Worm (Caenorhabditis elegans) whole organism, young adult: Measurements from ENCODE around the gene F11A5.13.

Source experiments
- B0019.2 ChIP-seq: fragments of 200-800 bp; sonication (Bioruptor generic); conservative IDR thresholded peaks from 2 replicates; pipeline ENCODE4 v1.3.6; 2022; ENCODE audit warnings: missing genetic modification reagents, missing genetic modification characterization, missing compliant biosample characterization
- B0261.1 ChIP-seq: sonication (generic microtip); optimal IDR thresholded peaks from 2 replicates; lab custom pipeline; 2016; ENCODE audit warnings: mild to moderate bottlenecking, missing genetic modification characterization, moderate library complexity, missing compliant biosample characterization
- B0336.3 ChIP-seq: fragments of 200-800 bp; sonication (Bioruptor generic); IDR thresholded peaks from 2 replicates; pipeline ENCODE4 v1.3.6; 2022; ENCODE audit warnings: missing genetic modification characterization, missing compliant biosample characterization
- C17E4.6 ChIP-seq: fragments of 200-800 bp; sonication (Bioruptor generic); IDR thresholded peaks from 2 replicates; pipeline ENCODE4 v1.3.6; 2022; ENCODE audit warnings: missing genetic modification reagents, missing genetic modification characterization, missing compliant biosample characterization
- F10E7.11 ChIP-seq: sonication (generic microtip); optimal IDR thresholded peaks from 2 replicates; lab custom pipeline; 2017; ENCODE audit warnings: mild to moderate bottlenecking, missing genetic modification characterization, moderate library complexity, missing compliant biosample characterization
- F22D6.2 ChIP-seq: sonication (generic microtip); optimal IDR thresholded peaks from 2 replicates; lab custom pipeline; 2016; ENCODE audit warnings: mild to moderate bottlenecking, missing genetic modification characterization, missing compliant biosample characterization
- F39B2.1 ChIP-seq: fragments of 200-800 bp; sonication (Bioruptor generic); IDR thresholded peaks from 2 replicates; pipeline ENCODE4 v1.3.6; 2022; ENCODE audit warnings: missing genetic modification reagents, missing genetic modification characterization, missing compliant biosample characterization
- F49E8.2 ChIP-seq: sonication (generic microtip); optimal IDR thresholded peaks from 3 replicates; lab custom pipeline; 2017; ENCODE audit warnings: missing genetic modification characterization, mild to moderate bottlenecking, missing compliant biosample characterization, antibody characterized with exemption, moderate library complexity; ENCODE audit not compliant: insufficient read depth
- F52B5.7 ChIP-seq: sonication (generic microtip); optimal IDR thresholded peaks from 2 replicates; lab custom pipeline; 2016; ENCODE audit warnings: mild to moderate bottlenecking, missing genetic modification characterization, missing compliant biosample characterization
- F57C9.4 ChIP-seq: sonication (generic microtip); optimal IDR thresholded peaks from 2 replicates; lab custom pipeline; 2017; ENCODE audit warnings: mild to moderate bottlenecking, missing genetic modification characterization, missing compliant biosample characterization
- T26A5.8 ChIP-seq: sonication (generic microtip); optimal IDR thresholded peaks from 2 replicates; lab custom pipeline; 2016; ENCODE audit warnings: missing genetic modification characterization, missing compliant biosample characterization
- Y53G8AR.9 ChIP-seq: fragments of 200-800 bp; sonication (Bioruptor generic); conservative IDR thresholded peaks from 2 replicates; pipeline ENCODE4 v1.3.6; 2022; ENCODE audit warnings: missing genetic modification reagents, missing genetic modification characterization, missing compliant biosample characterization
- Y56A3A.18 ChIP-seq: fragments of 200-800 bp; sonication (Bioruptor generic); IDR thresholded peaks from 2 replicates; pipeline ENCODE4 v1.3.6; 2022; ENCODE audit warnings: missing genetic modification reagents, missing genetic modification characterization, missing compliant biosample characterization
- Y79H2A.3 ChIP-seq: fragments of 200-800 bp; sonication (Bioruptor generic); conservative IDR thresholded peaks from 2 replicates; pipeline ENCODE4 v1.3.6; 2022; ENCODE audit warnings: missing genetic modification reagents, missing genetic modification characterization, missing compliant biosample characterization
- atf-7 ChIP-seq: sonication (generic microtip); optimal IDR thresholded peaks from 2 replicates; lab custom pipeline; 2017; ENCODE audit warnings: mild to moderate bottlenecking, missing genetic modification characterization, missing compliant biosample characterization
- attf-3 ChIP-seq: fragments of 200-800 bp; sonication (Bioruptor generic); conservative IDR thresholded peaks from 2 replicates; pipeline ENCODE4 v1.3.6; 2022; ENCODE audit warnings: missing genetic modification reagents, missing genetic modification characterization, missing compliant biosample characterization
- attf-6 ChIP-seq: fragments of 200-800 bp; sonication (Bioruptor generic); IDR thresholded peaks from 2 replicates; pipeline ENCODE4 v1.3.6; 2022; ENCODE audit warnings: missing genetic modification reagents, missing genetic modification characterization, missing compliant biosample characterization
- ceh-100 ChIP-seq: fragments of 200-800 bp; sonication (Bioruptor generic); IDR thresholded peaks from 2 replicates; pipeline ENCODE4 v1.3.6; 2022; ENCODE audit warnings: missing genetic modification reagents, missing genetic modification characterization, missing compliant biosample characterization
- ceh-79 ChIP-seq: sonication (generic microtip); optimal IDR thresholded peaks from 2 replicates; lab custom pipeline; 2017; ENCODE audit warnings: mild to moderate bottlenecking, missing genetic modification characterization, missing compliant biosample characterization
- ceh-91 ChIP-seq: fragments of 200-800 bp; sonication (Bioruptor generic); IDR thresholded peaks from 2 replicates; pipeline ENCODE4 v1.3.6; 2022; ENCODE audit warnings: missing genetic modification reagents, missing genetic modification characterization, missing compliant biosample characterization
- dpl-1 ChIP-seq: fragments of 150-350 bp; optimal IDR thresholded peaks from 2 replicates; lab custom pipeline; 2014; ENCODE audit warnings: missing biosample characterization, missing genetic modification reagents, missing genetic modification characterization
- efl-1 ChIP-seq: fragments of 150-350 bp; optimal IDR thresholded peaks from 2 replicates; lab custom pipeline; 2014; ENCODE audit warnings: missing biosample characterization, missing genetic modification reagents, missing genetic modification characterization
- egl-44 ChIP-seq: fragments of 200-800 bp; sonication (Bioruptor generic); IDR thresholded peaks from 2 replicates; pipeline ENCODE4 v1.3.6; 2022; ENCODE audit warnings: missing genetic modification reagents, missing genetic modification characterization, missing compliant biosample characterization
- hmg-1.2 ChIP-seq: fragments of 200-800 bp; sonication (Bioruptor generic); IDR thresholded peaks from 2 replicates; pipeline ENCODE4 v1.3.6; 2022; ENCODE audit warnings: missing genetic modification reagents, missing genetic modification characterization, missing compliant biosample characterization
- hmg-20 ChIP-seq: fragments of 200-800 bp; sonication (Bioruptor generic); IDR thresholded peaks from 2 replicates; pipeline ENCODE4 v1.3.6; 2022; ENCODE audit warnings: missing genetic modification reagents, missing genetic modification characterization, missing compliant biosample characterization
- hrde-1 ChIP-seq: sonication (generic microtip); optimal IDR thresholded peaks from 2 replicates; lab custom pipeline; 2016; ENCODE audit warnings: missing genetic modification characterization, mild to moderate bottlenecking, missing compliant biosample characterization, moderate library complexity, missing genotype, missing genetic modification reagents, borderline replicate concordance
- lag-1 ChIP-seq: fragments of 200-800 bp; sonication (Bioruptor generic); IDR thresholded peaks from 2 replicates; pipeline ENCODE4 v1.3.6; 2022; ENCODE audit warnings: missing genetic modification reagents, missing genetic modification characterization, missing compliant biosample characterization
- lin-35 ChIP-seq, 3 experiments: fragments of 150-350 bp in 2 of 3; sonication (generic microtip) in 1 of 3; optimal IDR thresholded peaks; 2 replicates each; lab custom pipeline; 2014 to 2018; ENCODE audit warnings: missing biosample characterization in 3 of 3, missing genetic modification characterization in 3 of 3, missing genetic modification reagents in 3 of 3
- lin-40 ChIP-seq: sonication (generic microtip); optimal IDR thresholded peaks from 2 replicates; lab custom pipeline; 2016; ENCODE audit warnings: missing genetic modification characterization, mild to moderate bottlenecking, missing compliant biosample characterization, missing genotype, missing genetic modification reagents
- lsl-1 ChIP-seq: fragments of 200-800 bp; sonication (Bioruptor generic); optimal IDR thresholded peaks from 2 replicates; lab custom pipeline; 2018; ENCODE audit warnings: mild to moderate bottlenecking, missing genetic modification characterization, moderate library complexity, missing compliant biosample characterization
- madf-10 ChIP-seq: sonication (generic microtip); optimal IDR thresholded peaks from 2 replicates; lab custom pipeline; 2016; ENCODE audit warnings: mild to moderate bottlenecking, missing genetic modification characterization, missing compliant biosample characterization
- mcd-1 ChIP-seq: fragments of 200-800 bp; sonication (Bioruptor generic); IDR thresholded peaks from 2 replicates; pipeline ENCODE4 v1.3.6; 2022; ENCODE audit warnings: missing genetic modification reagents, missing genetic modification characterization, missing compliant biosample characterization
- mel-28 ChIP-seq: sonication (generic microtip); optimal IDR thresholded peaks from 2 replicates; lab custom pipeline; 2016; ENCODE audit warnings: borderline replicate concordance, mild to moderate bottlenecking, missing genetic modification characterization, missing compliant biosample characterization
- mes-4 ChIP-seq: sonication (generic microtip); optimal IDR thresholded peaks from 2 replicates; lab custom pipeline; 2016; ENCODE audit warnings: missing genotype, missing genetic modification characterization, missing compliant biosample characterization
- nfya-1 ChIP-seq: sonication (generic microtip); optimal IDR thresholded peaks from 2 replicates; lab custom pipeline; 2017; ENCODE audit warnings: antibody characterized with exemption, missing compliant biosample characterization, missing genetic modification characterization, borderline replicate concordance; ENCODE audit not compliant: insufficient read depth
- nhr-27 ChIP-seq: fragments of 200-800 bp; sonication (Bioruptor generic); optimal IDR thresholded peaks from 2 replicates; lab custom pipeline; 2018; ENCODE audit warnings: mild to moderate bottlenecking, missing genetic modification characterization, moderate library complexity, missing compliant biosample characterization
- nhr-80 ChIP-seq: sonication (generic microtip); optimal IDR thresholded peaks from 2 replicates; lab custom pipeline; 2016; ENCODE audit warnings: missing genetic modification characterization, missing compliant biosample characterization
- pbrm-1 ChIP-seq: fragments of 200-800 bp; sonication (Bioruptor generic); IDR thresholded peaks from 2 replicates; pipeline ENCODE4 v1.3.6; 2022; ENCODE audit warnings: missing genetic modification reagents, missing genetic modification characterization, missing compliant biosample characterization
- sea-2 ChIP-seq: fragments of 200-800 bp; sonication (Bioruptor generic); IDR thresholded peaks from 2 replicates; pipeline ENCODE4 v1.3.6; 2022; ENCODE audit warnings: missing genetic modification characterization, missing compliant biosample characterization
- snpc-1.1 ChIP-seq: sonication (generic microtip); optimal IDR thresholded peaks from 2 replicates; lab custom pipeline; 2017; ENCODE audit warnings: missing genetic modification characterization, mild to moderate bottlenecking, missing compliant biosample characterization, antibody characterized with exemption, moderate library complexity, missing genotype, missing genetic modification reagents; ENCODE audit not compliant: insufficient read depth
- snpc-3.4 ChIP-seq: sonication (generic microtip); optimal IDR thresholded peaks from 2 replicates; lab custom pipeline; 2017; ENCODE audit warnings: missing genetic modification characterization, mild to moderate bottlenecking, missing compliant biosample characterization, antibody characterized with exemption, moderate library complexity, missing genotype, missing genetic modification reagents
- tbx-9 ChIP-seq: sonication (generic microtip); optimal IDR thresholded peaks from 2 replicates; lab custom pipeline; 2016; ENCODE audit warnings: borderline replicate concordance, missing genetic modification characterization, inconsistent platforms, missing compliant biosample characterization
- unc-62 ChIP-seq: fragments of 150-350 bp; optimal IDR thresholded peaks from 2 replicates; lab custom pipeline; 2014; ENCODE audit warnings: missing biosample characterization, missing genetic modification reagents, missing genetic modification characterization
- zfh-2 ChIP-seq: fragments of 200-800 bp; sonication (Bioruptor generic); conservative IDR thresholded peaks from 2 replicates; pipeline ENCODE4 v1.3.6; 2022; ENCODE audit warnings: missing genetic modification reagents, missing genetic modification characterization, missing compliant biosample characterization
- zim-3 ChIP-seq: sonication (generic microtip); optimal IDR thresholded peaks from 2 replicates; lab custom pipeline; 2017; ENCODE audit warnings: mild to moderate bottlenecking, missing genetic modification characterization, moderate library complexity, missing compliant biosample characterization
- ztf-25 ChIP-seq: fragments of 200-800 bp; sonication (Bioruptor generic); IDR thresholded peaks from 2 replicates; pipeline ENCODE4 v1.3.6; 2022; ENCODE audit warnings: missing genetic modification reagents, missing genetic modification characterization, missing compliant biosample characterization
- ztf-26 ChIP-seq: sonication (generic microtip); optimal IDR thresholded peaks from 2 replicates; lab custom pipeline; 2017; ENCODE audit warnings: missing genetic modification characterization, missing compliant biosample characterization
- ztf-28 ChIP-seq: fragments of 200-800 bp; sonication (Bioruptor generic); IDR thresholded peaks from 2 replicates; pipeline ENCODE4 v1.3.6; 2022; ENCODE audit warnings: missing genetic modification reagents, missing genetic modification characterization, missing compliant biosample characterization

The F11A5.13 gene

DNA sequence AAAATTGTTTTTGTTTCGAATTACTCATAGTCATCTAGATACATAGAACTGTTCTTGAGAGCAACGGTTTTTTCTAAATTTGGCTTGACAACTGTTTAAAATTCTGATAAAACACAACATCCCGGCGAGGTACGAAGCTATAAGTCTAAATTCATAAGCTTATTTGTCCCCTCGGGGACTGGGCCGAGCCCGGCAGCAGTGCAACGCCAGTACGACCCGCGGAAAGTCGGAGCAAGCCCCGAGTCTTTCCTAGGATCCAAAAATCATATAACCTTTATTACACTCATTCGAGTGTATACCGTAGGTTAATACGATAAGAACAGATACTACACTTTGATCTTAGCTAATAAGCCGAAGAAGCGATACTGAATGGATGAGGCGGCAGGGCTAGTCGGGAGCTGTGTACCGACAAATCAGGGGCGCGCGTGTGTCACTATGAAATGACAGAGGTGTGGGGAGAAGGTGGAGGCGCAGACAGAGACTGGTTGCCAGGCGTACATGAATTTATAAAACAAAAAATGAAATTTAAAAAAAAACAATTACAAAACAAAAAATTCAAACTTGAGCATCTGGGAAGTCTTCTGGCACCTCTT lies 861 bp downstream of the F11A5.13 start (continued):
- 0 out of 2 replicates have a peak, but pooled peaks have one; percentile 44 for TF ChIP-seq Y53G8AR.9
- peak; percentile 92 for TF ChIP-seq snpc-1.1 (tag; lab: Kevin White, UChicago)
- no peak for TF ChIP-seq F10E7.11 (tag; lab: Kevin White, UChicago)
- no peak for TF ChIP-seq zim-3 (tag; lab: Kevin White, UChicago)
- TF ChIP-seq nhr-27 = no peak
- TF ChIP-seq C17E4.6 (GFP tag; lab: Robert Waterston, UW) = no peak
- TF ChIP-seq pbrm-1 = peak; percentile 86
- TF ChIP-seq ceh-100 (GFP tag; lab: Robert Waterston, UW) = peak; percentile 40; the same call in 1 of the 2 replicates
- TF ChIP-seq mel-28 (tag; lab: Kevin White, UChicago) = no peak
- no peak for TF ChIP-seq madf-10
- no peak for TF ChIP-seq efl-1 (GFP tag; lab: Kevin White, UChicago)
- TF ChIP-seq attf-6 (GFP tag; lab: Robert Waterston, UW) = peak; percentile 96
- TF ChIP-seq egl-44 (GFP tag; lab: Robert Waterston, UW) = 0 out of 2 replicates have a peak, but pooled peaks have one; percentile 52
- TF ChIP-seq F57C9.4 (tag; lab: Kevin White, UChicago) = no peak
- no peak for TF ChIP-seq nfya-1 (tag; lab: Kevin White, UChicago)
- TF ChIP-seq lag-1 (GFP tag; lab: Robert Waterston, UW) = no peak
- no peak for TF ChIP-seq mes-4
- TF ChIP-seq ztf-25 (GFP tag; lab: Robert Waterston, UW) = no peak
- TF ChIP-seq B0261.1 (tag; lab: Kevin White, UChicago) = peak; percentile 21
- TF ChIP-seq ceh-79 (tag; lab: Kevin White, UChicago) = no peak
- TF ChIP-seq tbx-9 (tag; lab: Kevin White, UChicago) = no peak
- TF ChIP-seq sea-2 (GFP tag; lab: Robert Waterston, UW) = no peak
- peak; percentile 74 for TF ChIP-seq snpc-3.4 (tag; lab: Kevin White, UChicago)
- TF ChIP-seq ztf-28 (GFP tag; lab: Robert Waterston, UW) = no peak
- no peak for TF ChIP-seq attf-3 (GFP tag; lab: Robert Waterston, UW)
- TF ChIP-seq nhr-80 (tag; lab: Kevin White, UChicago) = no peak
- TF ChIP-seq ztf-26 (tag; lab: Kevin White, UChicago) = no peak
- TF ChIP-seq ceh-91 = no peak
- no peak for TF ChIP-seq hmg-20 (GFP tag; lab: Robert Waterston, UW)
- peak; percentile 62 for TF ChIP-seq F49E8.2 (tag; lab: Kevin White, UChicago)
- TF ChIP-seq B0336.3 (GFP tag; lab: Robert Waterston, UW) = peak; percentile 65
- peak; percentile 91 for TF ChIP-seq hmg-1.2
- TF ChIP-seq unc-62 (GFP tag; lab: Kevin White, UChicago) = no peak
- no peak for TF ChIP-seq dpl-1
- TF ChIP-seq Y56A3A.18 (GFP tag; lab: Robert Waterston, UW) = 0 out of 2 replicates have a peak, but pooled peaks have one; percentile 40
- TF ChIP-seq mcd-1 (GFP tag; lab: Robert Waterston, UW) = peak; percentile 32
- no peak for TF ChIP-seq atf-7 (tag; lab: Kevin White, UChicago)
- TF ChIP-seq lsl-1 (GFP tag; lab: Kevin White, UChicago) = peak; percentile 64
- TF ChIP-seq lin-40 = no peak
- 0 out of 2 replicates have a peak, but pooled peaks have one; percentile 20 for TF ChIP-seq zfh-2 (GFP tag; lab: Robert Waterston, UW)
- TF ChIP-seq F52B5.7 (tag; lab: Kevin White, UChicago) = no peak
- TF ChIP-seq T26A5.8 (tag; lab: Kevin White, UChicago) = no peak
- TF ChIP-seq lin-35 (GFP tag; optimal IDR thresholded peaks at IDR 0.05; lab: Kevin White, UChicago) = no peak
- no peak for TF ChIP-seq B0019.2 (GFP tag; lab: Robert Waterston, UW)
- no peak for TF ChIP-seq hrde-1
- no peak for TF ChIP-seq F22D6.2
- TF ChIP-seq Y79H2A.3 (GFP tag; lab: Robert Waterston, UW) = no peak
- TF ChIP-seq F39B2.1 (GFP tag; lab: Robert Waterston, UW) = no peak
